Worm (Caenorhabditis elegans) whole organism, early embryonic: ENCODE measurements around the gene cpb-1.

Experiments
- B0310.2 ChIP-seq: sonication (generic microtip); optimal IDR thresholded peaks from 2 replicates; lab custom pipeline; 2016; ENCODE audit warnings: mild to moderate bottlenecking, missing genetic modification characterization, missing compliant biosample characterization
- ama-1 ChIP-seq: fragments of 150-350 bp; optimal IDR thresholded peaks from 2 replicates; lab custom pipeline; 2014
- ceh-36 ChIP-seq: sonication (generic microtip); optimal IDR thresholded peaks from 2 replicates; lab custom pipeline; 2016; ENCODE audit warnings: missing genetic modification characterization, inconsistent platforms, missing compliant biosample characterization
- ets-7 ChIP-seq: sonication (generic microtip); optimal IDR thresholded peaks from 2 replicates; lab custom pipeline; 2016; ENCODE audit warnings: missing genotype, missing genetic modification characterization, missing compliant biosample characterization
- flt-1 ChIP-seq: fragments of 200-800 bp; sonication (Bioruptor generic); IDR thresholded peaks from 2 replicates; pipeline ENCODE4 v1.3.6; 2022; ENCODE audit warnings: missing genetic modification characterization, missing compliant biosample characterization
- hmbx-1 ChIP-seq: sonication (generic microtip); optimal IDR thresholded peaks from 2 replicates; lab custom pipeline; 2016; ENCODE audit warnings: mild to moderate bottlenecking, missing genetic modification characterization, missing compliant biosample characterization
- hmg-4 ChIP-seq: fragments of 200-800 bp; sonication (Bioruptor generic); optimal IDR thresholded peaks from 2 replicates; lab custom pipeline; 2018; ENCODE audit warnings: mild to moderate bottlenecking, missing genetic modification characterization, missing compliant biosample characterization
- scrt-1 ChIP-seq: fragments of 200-800 bp; sonication (Bioruptor generic); IDR thresholded peaks from 2 replicates; pipeline ENCODE4 v1.3.6; 2022; ENCODE audit warnings: missing genetic modification characterization, missing compliant biosample characterization
- tra-4 ChIP-seq: sonication (generic microtip); optimal IDR thresholded peaks from 2 replicates; lab custom pipeline; 2017; ENCODE audit warnings: missing genetic modification characterization, missing compliant biosample characterization

ce11 chrIII:9353814-9354213, 31.7 kb downstream of the cpb-1 start:
- TF ChIP-seq ceh-36: no peak
- no peak for TF ChIP-seq flt-1 (GFP tag; lab: Robert Waterston, UW)
- TF ChIP-seq ama-1 (lab: Kevin White, UChicago): no peak
- TF ChIP-seq hmbx-1 (tag; lab: Kevin White, UChicago): no peak
- TF ChIP-seq tra-4: no peak
- no peak for TF ChIP-seq ets-7 (tag; lab: Kevin White, UChicago)
- no peak for TF ChIP-seq scrt-1 (GFP tag; lab: Robert Waterston, UW)
- TF ChIP-seq hmg-4: no peak
- no peak for TF ChIP-seq B0310.2
